Fruit fly (Drosophila melanogaster): ENCODE measurements around the gene nmo.

dm6 chr3L:7952560-7952959, 26.3 kb upstream of the nmo start:
- no peak for TF ChIP-seq CG8478 (optimal IDR thresholded peaks at IDR 0.05)
- no peak for TF ChIP-seq CTCF (optimal IDR thresholded peaks at IDR 0.05)
